Worm (Caenorhabditis elegans) whole organism, L4 larva: ENCODE results near the gene F09A5.2.

Experiments
- F37D6.2 ChIP-seq: sonication (generic microtip); optimal IDR thresholded peaks from 2 replicates; lab custom pipeline; 2016; ENCODE audit warnings: mild to moderate bottlenecking, missing genetic modification characterization, missing compliant biosample characterization
- R02D3.7 ChIP-seq: fragments of 150-350 bp; sonication (generic microtip); optimal IDR thresholded peaks from 3 replicates; lab custom pipeline; 2014; ENCODE audit warnings: missing biosample characterization, missing genetic modification characterization
- ceh-62 ChIP-seq: sonication (generic microtip); optimal IDR thresholded peaks from 2 replicates; lab custom pipeline; 2017; ENCODE audit warnings: missing biosample characterization, missing genetic modification characterization
- dve-1 ChIP-seq: sonication (generic microtip); optimal IDR thresholded peaks from 2 replicates; lab custom pipeline; 2017; ENCODE audit warnings: antibody characterized with exemption, mild to moderate bottlenecking, missing genetic modification characterization, missing compliant biosample characterization; ENCODE audit not compliant: insufficient read depth
- egl-27 ChIP-seq: sonication (generic microtip); optimal IDR thresholded peaks from 3 replicates; lab custom pipeline; 2017; ENCODE audit warnings: missing biosample characterization, missing genetic modification reagents, missing genetic modification characterization
- lsy-2 ChIP-seq, 2 experiments: fragments of 150-350 bp in 1 of 2; sonication (generic microtip) in 1 of 2; optimal IDR thresholded peaks; 2 replicates each; lab custom pipeline; 2014 to 2017; ENCODE audit warnings: missing biosample characterization in 2 of 2, missing genetic modification characterization in 2 of 2
- nhr-11 ChIP-seq: fragments of 150-350 bp; optimal IDR thresholded peaks from 2 replicates; lab custom pipeline; 2014; ENCODE audit warnings: missing biosample characterization, missing genetic modification characterization
- nhr-76 ChIP-seq: fragments of 150-350 bp; optimal IDR thresholded peaks from 2 replicates; lab custom pipeline; 2014; ENCODE audit warnings: missing biosample characterization, missing genetic modification characterization
- nhr-77 ChIP-seq: fragments of 150-350 bp; optimal IDR thresholded peaks from 2 replicates; lab custom pipeline; 2014; ENCODE audit warnings: missing biosample characterization, missing genetic modification characterization
- unc-130 ChIP-seq: sonication (generic microtip); optimal IDR thresholded peaks from 2 replicates; lab custom pipeline; 2016; ENCODE audit warnings: missing genetic modification reagents, missing genetic modification characterization, missing compliant biosample characterization
- unc-39 ChIP-seq: sonication (generic microtip); optimal IDR thresholded peaks from 2 replicates; lab custom pipeline; 2017; ENCODE audit warnings: missing biosample characterization, missing genetic modification characterization
- unc-62 ChIP-seq, 3 experiments: fragments of 150-350 bp in 1 of 3; sonication (generic microtip); optimal IDR thresholded peaks in 2 of 3; peaks in 1 of 3; 1 replicate in 1 of 3; 2 replicates in 2 of 3; lab custom pipeline; 2014 to 2017; ENCODE audit warnings: missing biosample characterization in 3 of 3, missing genetic modification characterization in 3 of 3, missing genetic modification reagents in 3 of 3, missing genotype in 1 of 3

DNA sequence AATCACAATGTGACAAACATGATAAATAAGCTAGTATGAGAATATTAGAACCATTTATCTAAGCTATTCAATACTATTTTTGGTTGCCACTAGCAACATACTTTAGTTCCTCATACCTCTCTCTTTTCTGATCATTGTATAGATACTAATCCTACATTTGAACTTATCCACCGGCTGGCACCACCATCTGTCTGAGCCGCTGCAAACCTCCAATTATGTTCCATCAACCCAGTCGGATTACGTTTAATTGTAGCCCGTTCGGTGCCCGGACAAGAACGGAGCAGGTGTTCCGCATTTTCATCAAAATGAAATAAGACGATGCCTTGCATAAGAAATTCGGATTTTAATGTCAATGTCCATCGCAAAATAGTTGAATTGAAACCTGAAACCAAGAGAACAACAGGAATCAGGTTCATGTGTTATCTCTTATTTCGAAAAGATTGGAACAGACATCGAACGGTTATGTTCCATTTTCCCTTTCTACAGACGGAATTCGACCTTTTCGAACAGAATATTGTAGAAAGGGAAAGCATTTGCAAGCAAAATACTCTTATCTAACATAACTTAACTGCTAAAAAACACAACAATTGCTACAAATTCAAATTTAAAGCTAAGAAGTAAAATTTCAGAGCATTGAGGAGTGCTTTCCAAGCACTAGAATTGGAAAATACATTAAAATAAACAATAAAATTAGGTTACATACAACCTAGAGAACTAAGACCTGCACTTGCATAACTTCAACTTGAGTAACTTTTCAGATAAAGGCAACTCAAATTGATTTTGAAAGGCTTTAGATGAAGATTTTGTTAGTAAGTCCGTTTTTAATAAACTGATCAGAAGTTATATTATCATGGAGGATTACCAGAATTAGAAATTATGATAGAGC, 11.3 kb downstream of the F09A5.2 start:
- TF ChIP-seq ceh-62 (tag; lab: Kevin White, UChicago), result no peak
- TF ChIP-seq nhr-77 (tag; lab: Kevin White, UChicago), result no peak
- TF ChIP-seq F37D6.2, result no peak
- TF ChIP-seq nhr-11, result no peak
- TF ChIP-seq dve-1 (tag; lab: Kevin White, UChicago), result no peak
- no peak for TF ChIP-seq nhr-76
- peak in 1 of 2 experiments; percentile 87 for TF ChIP-seq unc-62 (GFP tag; optimal IDR thresholded peaks at IDR 0.05 in 1 of 2; lab: Kevin White, UChicago)
- no peak for TF ChIP-seq unc-62 (tag; optimal IDR thresholded peaks at IDR 0.05; lab: Kevin White, UChicago)
- no peak for TF ChIP-seq egl-27
- TF ChIP-seq lsy-2 (tag; optimal IDR thresholded peaks at IDR 0.05; lab: Kevin White, UChicago), result no peak
- TF ChIP-seq R02D3.7 (tag; lab: Kevin White, UChicago), result no peak
- TF ChIP-seq unc-130 (GFP tag; lab: Kevin White, UChicago), result no peak
- TF ChIP-seq unc-39 (tag; lab: Kevin White, UChicago), result no peak
